Fruit fly (Drosophila melanogaster) whole organism, larva: Measurements from ENCODE around the gene b.

Source experiments
- noc ChIP-seq: fragments of 200-800 bp; sonication (Bioruptor generic); optimal IDR thresholded peaks from 3 replicates; lab custom pipeline; 2019; ENCODE audit warnings: missing biosample characterization, mild to moderate bottlenecking, missing genetic modification characterization, moderate library complexity

The b gene

DNA sequence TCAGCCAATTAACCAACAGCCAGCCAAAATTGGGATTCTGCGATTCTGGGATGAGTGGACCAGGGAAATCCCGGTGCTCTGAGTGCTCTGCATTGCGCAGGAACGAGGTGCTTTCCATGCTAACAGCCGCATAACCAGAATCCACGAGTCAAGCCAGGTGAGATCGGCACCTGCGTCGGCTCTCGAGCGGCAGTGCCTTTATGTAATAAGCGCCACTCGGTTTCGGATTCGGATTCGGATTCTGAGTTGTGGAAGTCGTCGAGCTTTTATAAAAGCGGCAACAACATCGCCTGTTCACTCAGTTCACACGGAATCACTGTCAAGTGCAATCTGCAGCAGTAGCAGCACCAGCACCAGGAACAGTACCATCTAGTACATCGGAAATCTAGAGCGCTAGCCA, at the start of gene b:
Gene b (plus strand): TSS at position 301 of the 400 bp plus-strand sequence.
- TF ChIP-seq noc = no peak

DNA sequence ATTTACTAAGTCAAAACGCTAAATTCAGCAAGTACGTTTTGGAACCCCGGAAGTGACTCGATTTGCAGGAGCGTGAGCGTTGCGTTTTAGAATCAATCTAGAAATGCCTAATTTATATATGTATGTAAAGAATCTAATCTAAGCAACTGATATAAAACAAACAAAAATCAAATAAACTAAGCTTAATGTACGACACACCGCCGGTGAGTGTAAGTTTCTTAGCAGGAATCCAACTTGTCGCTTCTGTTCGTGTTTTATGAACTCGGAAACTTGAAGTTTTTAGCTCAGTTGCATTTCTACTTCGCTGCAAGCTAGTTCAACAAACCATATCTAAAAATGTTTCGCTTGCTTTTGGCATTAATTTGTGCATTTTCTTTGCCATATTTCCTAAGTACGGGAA, 47.4 kb upstream of the b start, which contains the start of gene CG43376:
Gene CG43376 (plus strand): TSS at position 301 of the 400 bp plus-strand sequence.
- no peak for TF ChIP-seq noc

DNA sequence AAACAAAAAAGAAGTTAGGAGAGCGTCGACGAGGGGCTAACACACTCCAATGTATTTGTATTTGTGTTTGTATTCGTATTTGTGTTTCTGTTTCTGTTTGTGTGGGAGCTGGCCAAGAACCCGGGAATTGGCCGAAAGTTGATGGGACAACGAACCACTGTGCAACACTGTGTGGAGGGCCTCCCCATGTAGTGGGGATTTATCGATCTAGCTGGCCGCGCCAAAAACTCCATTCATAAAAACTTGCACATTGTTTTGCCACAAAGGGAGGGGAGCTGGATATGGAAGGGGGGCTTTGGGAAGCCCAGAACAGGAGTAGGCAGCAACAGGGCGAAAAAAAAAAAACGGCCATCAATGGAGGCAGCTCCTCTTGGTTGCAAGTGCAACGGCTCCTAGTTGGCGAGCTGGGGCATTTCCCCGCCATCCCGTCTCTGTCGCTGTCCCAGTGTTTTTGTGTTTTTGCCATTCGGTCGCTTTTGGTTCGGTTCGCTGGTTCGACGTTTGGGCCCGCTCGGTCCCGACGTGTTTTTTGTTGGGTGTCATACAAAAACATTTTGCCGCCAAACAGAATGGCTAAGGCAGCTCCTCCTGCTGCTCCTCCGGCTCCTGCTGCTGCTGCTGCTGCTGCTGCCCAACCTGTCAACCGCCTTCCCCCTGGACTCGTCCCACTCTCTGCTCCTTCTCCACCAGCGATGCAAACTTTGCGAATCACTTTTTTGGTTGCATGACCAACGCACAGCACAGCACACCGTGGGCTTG, 43.9 kb upstream of the b start:
- TF ChIP-seq noc = no peak

DNA sequence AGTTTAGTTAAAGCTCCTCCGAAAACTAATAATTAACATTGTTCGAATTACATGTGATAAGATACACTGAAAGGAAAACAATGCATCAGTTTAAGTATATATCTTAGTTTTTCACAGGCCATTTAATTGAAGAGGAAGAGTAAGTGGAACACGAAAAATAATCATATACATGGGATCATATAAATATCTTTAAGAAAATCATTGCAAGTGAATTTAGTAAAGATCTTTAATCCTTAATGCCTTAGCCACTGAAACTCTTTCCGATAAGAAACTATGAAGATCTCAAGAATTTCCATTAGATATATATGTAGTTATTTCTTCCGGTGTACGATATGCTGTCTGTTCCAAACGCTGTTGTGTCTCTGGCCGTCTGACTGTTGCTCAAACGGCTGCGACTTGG, 42.4 kb upstream of the b start:
- TF ChIP-seq noc = no peak

DNA sequence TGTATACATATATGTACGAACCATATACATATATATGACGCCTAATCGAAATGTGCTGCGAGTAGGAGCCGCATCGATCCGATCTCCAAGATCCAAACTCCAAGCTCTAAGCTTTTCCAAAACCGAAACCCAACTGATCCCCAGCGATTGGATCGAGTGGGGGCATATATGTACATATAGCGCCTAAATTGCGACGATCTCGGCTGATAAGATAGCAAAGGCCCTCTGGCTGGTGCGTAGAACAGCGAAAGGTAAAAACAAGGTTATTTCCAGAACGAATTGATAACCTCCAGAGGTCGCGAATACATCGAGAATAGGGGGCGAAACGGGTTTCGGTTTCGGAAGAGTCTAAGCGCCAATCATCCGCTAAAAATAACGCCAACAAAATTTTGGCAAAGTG, 41.9 kb upstream of the b start:
- TF ChIP-seq noc = no peak

DNA sequence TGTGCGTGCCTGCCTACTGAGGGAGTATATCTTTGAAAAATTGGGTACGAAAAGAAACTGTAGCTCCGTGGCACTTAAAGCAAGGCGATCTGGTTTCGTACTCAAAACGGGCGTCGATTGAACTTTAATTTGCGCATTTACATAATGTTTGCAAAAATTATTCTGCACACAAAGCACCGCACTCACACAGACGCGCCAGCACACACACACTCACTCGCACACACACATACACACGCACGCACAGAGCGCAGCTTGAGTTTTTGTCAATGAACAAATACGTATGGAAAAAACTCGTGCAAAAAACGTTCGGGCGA, 41.3 kb upstream of the b start:
- no peak for TF ChIP-seq noc

DNA sequence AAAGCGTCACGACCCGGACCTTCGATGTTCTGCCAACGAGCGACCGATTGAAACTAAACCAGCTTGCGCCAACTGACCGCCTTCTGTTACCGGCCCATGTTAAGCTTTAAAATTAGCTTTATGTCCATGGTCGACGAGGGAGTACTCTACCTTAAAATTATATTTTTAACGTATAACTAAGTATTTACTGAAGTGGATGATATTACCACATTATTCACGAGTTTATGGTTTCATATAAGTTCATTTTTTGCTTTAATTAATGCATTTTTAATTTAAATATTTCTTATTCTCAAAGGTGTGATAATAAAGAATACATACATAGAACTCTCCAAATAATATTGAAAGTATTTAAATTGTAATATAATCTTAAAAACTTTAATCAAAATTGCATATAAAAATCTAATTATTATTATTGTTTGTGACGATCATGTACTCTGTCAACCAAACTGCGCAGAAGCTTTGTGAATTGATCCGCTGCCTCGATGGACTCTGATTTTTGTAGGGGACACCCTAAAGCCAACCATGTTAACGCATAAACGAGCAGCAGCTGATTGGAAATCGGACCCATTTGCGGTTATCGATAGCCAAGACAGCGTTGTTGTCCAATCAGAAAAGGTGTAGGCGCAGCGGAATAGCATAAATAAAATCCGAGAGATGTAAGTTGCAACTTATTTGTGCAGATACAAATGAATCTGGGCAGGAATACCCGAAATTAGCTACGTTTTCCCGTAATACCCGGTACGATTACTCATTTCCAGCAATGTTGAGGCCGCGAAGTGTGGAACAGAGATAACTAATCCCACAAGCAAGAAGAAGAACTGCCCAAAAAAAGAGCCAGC, 40.7 kb upstream of the b start, which contains the start of the genes CG9008 and p38b:
Gene CG9008 (minus strand): TSS at position 57 of the 839 bp plus-strand sequence.
Gene p38b (plus strand): TSS at position 581 of the 839 bp plus-strand sequence.
- peak; percentile 92 for TF ChIP-seq noc

DNA sequence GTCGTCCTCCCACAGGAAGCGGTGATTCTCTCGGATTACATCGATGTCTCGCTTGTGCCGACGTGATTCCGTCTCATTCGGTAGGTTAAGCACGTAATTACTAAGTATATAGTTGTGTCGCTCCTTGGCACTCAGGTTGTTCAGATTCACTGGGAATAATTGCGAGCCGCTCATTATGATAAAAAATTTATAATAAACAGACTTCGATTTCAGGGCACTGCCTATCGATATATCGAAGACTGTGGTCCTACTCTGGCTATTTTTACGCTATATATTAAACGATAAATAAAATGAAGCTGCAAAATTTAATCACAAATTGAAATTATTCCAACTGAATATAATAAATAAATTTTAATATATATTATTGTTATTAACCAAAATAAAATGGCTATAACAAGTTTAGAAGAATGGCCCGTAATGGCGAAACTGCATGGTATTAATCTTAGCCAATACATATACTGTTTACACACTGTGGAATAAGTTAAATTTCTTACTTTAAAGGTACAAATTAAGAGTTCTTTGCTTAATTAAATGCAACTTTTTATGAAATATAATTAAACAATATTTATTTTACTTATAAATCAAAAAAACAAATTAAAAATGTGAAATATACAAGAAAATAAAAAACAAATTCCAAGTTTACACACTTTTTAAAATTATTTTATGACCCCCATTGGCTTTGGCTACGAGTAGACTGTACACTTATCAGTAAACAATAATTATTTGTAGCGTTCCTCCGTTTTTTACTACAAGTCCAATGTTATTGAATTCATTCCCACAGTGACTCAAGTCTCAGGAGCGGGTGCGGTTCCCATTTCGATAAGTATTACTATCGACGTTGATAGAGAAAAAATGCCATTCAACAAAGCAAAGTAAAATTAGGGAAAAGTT, 37.5 kb upstream of the b start, which contains the start of gene Eato:
Gene Eato (plus strand): TSS at position 821 of the 891 bp plus-strand sequence.
- no peak for TF ChIP-seq noc

DNA sequence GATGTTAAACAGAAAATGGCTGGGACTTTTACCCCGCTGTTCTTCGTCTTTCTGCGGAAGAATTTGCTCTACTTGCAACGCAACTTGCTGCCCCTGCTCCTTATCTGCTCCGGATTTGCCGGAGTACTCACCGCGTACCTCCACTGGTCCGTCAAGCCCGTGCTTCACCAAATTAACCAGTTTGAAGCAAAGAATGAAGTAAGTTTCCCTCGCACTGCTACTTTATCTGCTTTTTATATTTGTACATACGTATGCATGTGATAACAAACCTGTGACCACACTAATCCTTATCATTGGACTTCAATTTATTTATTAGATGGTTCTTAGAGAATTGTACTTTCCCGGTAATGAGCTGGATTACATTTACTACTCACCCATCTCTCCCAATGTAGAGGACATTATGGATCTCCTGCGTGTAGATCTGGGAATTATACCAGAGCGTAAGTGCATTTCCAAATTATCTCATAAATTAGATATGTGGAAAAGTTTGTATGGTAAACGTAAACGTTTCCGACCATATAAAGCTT, 36.8 kb upstream of the b start, which contains the start of gene CG16890:
Gene CG16890 (minus strand): TSS at position 184 of the 527 bp plus-strand sequence.
- TF ChIP-seq noc = peak; percentile 10

DNA sequence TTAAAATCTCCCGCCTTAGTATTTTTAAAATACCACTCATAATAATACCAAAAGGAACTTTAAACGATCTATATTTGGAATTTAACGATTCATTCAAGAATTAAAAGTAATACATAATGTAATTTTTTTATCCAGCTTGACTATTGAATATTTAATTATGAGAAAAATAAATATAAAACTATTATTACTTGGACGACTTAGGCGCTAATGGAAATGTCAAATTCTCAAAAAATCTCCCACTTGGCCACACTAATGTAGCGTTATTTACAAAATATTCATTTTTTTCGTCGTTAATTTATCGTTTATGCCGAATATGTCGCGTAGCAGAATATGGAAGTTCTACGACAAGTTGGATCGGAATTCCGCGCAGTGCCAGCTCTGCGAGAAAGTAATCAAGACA, 30.3 kb upstream of the b start, which contains the start of gene CG16863:
Gene CG16863 (plus strand): TSS at position 245 of the 400 bp plus-strand sequence.
- TF ChIP-seq noc = no peak

DNA sequence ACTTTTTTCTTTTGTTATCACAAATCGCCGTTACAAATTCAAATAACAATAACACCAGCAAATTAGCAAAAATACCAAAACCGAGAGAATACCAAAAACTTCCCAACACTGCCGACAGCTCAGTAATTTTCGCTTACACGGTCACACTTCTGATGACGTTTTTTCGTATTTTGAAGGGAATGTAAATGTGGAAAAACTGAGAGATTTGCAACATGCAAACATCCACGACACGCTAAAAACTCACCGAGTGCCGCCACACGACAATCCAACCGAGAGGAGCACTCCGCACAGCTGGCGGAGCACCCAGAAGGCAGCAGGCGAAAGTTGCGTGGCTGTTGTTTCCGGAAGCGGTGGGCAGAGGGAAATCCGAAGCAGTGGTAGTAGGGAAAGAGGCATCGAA, 27.6 kb upstream of the b start, which contains the start of gene Sec71:
Gene Sec71 (plus strand): TSS at position 117 of the 400 bp plus-strand sequence.
- TF ChIP-seq noc = no peak

DNA sequence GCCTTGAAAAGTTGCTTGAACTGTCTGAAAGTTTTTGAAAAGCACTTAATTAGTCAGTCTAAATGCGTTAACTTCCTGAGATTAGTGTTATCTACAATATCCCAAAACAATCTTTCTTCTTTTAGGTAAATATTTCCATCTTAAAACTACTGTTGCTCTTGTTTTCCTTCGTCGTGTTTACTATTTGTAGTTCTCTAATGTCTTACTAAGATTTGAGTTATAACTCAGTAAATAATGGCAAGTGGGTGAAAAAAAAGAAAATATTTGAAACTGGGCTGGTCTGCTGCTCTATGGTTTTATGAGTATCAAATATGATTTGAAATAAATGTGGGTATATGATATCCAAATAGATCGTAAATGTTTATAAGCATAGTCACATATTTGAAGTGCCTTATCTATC, 19.9 kb upstream of the b start:
- peak; percentile 46 for TF ChIP-seq noc

DNA sequence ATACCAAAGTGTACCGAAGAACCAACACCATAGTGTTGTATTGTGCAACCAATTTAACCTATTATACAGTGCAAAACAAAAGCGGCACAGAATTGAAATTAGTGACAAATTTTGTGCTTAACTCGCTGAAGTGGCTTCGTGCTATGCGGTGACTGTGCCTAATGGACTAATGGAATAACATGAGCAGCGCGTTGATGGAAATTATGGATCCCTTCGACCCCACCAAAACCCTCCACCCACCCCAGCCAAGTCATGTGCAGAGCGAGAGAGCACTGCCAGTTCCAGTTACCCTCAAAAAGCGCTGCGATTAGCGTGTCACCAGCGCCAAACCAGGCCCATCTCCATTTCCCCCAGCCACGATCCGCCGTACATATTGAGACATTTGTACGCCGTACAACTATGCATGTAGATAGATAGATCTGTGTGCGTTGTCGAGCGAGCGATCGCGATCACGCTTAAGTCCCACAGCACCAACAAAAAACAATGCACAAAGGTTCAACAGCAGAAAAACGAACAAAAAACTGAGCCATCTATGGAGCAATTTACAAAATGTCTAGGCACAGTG, 18.9 kb upstream of the b start:
- no peak for TF ChIP-seq noc

DNA sequence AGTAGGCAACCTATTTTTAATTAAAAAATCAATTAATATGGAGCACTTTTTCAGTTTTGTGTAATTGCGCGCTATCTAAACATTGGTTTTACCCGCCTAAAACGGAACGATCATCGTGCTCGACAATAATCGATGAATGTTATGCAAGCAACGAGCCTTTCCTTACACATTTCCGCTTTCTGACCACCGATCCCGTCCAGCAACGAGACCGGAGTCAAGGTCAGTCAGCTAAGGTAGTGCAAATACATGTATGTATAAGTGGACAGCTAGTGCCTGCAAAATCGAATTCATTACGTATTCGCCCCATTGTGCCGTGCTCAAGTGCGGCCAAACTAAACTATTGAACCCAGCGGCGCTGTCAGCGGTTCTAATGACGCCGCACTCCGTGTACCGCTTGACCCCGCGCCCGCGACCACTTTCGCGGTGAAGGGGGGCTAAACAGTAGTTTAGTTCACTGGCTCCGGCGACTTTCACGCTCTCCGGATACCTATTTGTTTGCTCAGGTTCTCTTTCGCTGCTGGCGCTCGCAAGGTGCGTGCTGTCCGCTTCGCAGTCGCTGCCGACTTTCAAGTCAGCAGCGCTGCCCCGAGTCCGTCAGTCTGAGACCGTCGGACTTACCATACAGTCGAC, 17.9 kb upstream of the b start, which contains the start of gene CAH1:
Gene CAH1 (plus strand): TSS at position 595 of the 630 bp plus-strand sequence.
- no peak for TF ChIP-seq noc
